Fruit fly (Drosophila melanogaster) whole organism, larva: ENCODE results near the gene Sirup.

Experiments
- noc ChIP-seq: fragments of 200-800 bp; sonication (Bioruptor generic); optimal IDR thresholded peaks from 3 replicates; lab custom pipeline; 2019; ENCODE audit warnings: missing biosample characterization, mild to moderate bottlenecking, missing genetic modification characterization, moderate library complexity

The Sirup gene

DNA sequence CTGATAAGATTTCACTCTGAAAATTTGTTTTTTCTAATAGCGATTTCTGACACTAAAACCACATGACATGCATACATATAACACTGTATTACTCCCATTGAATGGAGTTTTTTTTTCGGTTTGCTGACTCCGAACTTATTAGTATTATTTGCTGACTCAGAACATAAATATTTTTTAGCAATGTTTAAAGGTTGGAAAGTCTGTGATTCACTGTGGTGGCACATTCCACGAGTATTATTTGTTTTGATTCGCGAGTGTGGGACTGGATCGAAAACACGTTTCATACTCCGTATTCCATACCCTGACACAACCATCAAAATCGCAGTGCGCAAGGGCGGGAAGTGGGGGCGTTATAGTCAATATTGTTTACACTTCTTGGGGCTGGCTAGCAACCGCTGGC lies 6.0 kb upstream of the Sirup start:
- TF ChIP-seq noc, result no peak

DNA sequence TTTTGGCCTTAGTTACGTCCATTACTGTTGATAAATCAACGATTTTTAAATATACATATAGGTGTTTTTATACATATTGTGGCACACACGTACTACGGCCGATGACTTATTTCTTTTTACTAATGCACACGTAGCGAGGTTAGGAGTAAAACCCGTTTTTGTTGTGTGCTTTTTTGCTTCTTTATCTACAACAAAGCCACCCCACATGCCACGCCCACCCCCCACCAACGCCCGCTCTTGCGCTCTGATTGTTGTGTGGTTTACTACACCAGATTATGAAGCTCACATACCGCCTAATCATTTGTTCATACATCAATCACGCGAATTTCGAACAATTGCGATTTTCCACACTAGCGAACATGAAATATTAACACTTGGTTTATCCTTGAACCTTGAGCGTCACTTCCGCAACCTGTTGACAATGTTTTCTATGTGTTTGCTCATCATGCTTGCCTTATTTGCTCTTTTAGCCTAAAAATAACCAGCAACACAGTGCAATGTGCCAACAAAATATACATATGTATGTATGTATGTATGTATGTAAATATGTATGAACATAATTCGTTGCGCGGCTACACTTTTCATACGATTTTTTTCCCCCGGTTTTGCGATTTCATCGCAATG lies 5.5 kb upstream of the Sirup start:
- no peak for TF ChIP-seq noc

DNA sequence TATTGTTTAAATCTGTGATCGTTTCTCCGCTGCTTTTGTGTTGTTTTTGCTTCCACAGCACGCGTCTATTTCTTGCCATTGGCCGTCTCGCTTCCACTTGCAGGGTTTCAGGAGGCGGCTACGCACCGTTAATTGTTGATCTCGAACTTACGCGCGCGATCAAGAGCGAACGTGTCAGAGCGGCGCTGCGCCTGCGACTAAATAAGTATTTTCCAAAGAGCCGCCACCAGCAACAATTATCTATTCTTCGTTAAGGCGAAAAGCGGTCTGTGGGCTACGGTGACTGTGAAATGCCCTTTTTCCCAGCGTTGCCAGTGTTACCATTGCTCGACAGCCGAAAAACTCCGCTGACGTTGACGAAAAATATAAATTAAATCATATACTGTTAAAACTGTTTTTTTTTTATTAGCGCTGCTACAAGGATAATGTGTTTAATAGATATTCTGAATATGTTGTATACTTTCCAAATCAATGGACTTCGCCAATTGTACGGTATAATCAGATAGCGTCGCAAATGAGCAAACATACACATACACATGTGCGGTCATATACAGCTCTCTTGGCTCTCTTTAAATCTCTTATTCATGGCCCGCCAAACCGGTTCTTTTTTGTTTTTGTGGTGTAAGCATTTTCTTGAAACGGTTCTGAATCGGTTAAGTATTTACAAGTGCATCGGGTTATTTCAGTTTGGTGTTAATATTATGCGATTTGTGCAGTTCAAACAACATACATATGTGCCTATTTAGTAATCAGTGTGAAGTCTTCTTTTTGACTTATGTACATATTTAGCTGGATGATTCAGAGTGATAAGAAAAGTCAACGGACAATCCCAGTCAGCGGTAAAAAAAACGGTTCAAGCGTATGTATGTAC lies 4.5 kb upstream of the Sirup start, which contains the start of gene pes:
TSS of gene pes (minus strand) at position 201 of the 871 bp plus-strand sequence.
- peak; percentile 63 for TF ChIP-seq noc

DNA sequence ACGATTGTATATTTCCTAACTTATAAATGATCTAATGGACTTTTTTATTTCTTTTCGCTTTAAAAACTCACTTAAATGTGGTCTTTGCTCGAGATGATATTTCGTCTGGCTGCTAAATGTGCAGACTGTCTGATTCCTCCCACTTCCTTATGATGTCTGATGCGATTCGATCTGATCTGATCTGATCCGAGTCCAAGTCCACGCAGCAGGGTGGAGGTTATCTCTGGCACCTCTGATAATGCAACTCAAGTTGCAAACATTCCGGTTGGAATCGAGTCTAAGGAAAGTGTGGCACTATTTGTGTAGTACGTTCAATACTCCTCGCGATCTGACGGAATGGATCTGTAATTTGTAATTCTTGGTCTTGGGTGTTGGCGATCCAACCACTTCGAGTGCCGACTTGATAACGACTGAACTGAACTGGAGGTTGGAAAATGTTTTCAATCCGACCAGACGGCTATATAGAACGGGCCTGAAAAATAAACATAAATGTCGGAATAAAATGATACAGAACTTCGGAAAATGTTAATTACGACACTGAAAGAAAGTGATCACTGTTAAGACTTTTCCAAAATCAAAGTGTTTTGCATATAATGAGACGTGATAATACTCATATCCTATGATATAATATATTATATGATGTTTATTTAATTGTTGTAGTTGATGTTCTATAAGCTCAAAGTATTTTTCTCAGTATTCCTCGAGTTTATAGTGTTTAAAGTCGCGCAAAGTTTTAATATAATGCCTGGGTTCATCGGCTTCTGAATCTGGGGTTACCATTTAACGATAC lies 1.2 kb upstream of the Sirup start:
- TF ChIP-seq noc, result no peak

DNA sequence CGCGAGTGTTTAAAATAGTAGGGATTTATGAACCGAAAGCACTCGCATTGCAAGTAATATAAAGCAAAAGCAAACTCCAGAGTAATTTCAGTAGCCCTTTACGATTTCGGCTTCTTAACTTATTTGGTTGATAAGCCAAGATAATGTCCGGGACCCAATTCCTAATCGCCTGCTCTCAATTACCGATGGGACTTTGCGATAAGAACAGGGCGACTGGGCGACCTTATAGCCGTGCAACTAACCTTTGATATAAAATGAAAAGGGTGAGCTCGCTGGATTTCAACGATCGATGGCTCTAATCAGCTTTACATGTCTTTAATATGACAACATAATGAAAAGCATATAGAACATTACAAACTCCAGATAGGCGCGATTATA lies 600 bp upstream of the Sirup start, which contains the start of gene CG7227:
TSS of gene CG7227 (minus strand) at position 72 of the 378 bp plus-strand sequence.
- no peak for TF ChIP-seq noc

DNA sequence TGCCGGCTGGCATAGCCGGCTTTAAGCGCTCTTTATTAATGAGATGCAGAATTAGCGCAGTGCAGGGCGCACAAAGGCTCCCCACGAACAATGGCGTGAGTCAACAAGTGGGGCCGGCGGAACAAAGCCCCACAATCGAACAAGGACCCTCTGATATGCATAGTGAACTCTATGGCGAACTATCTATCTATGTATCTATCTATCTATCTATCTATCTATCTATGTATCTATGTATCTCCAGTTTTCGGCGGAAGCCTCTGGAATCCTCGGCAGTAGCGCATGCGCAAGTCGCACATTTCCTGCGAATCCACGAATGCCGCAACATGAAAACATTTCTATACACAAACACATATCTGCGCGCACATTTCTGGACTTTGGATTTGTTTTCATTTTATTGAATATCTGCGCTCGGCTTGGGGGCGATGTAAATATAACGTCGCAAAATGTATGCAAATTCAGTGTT lies 1.9 kb downstream of the Sirup start:
- peak; percentile 80 for TF ChIP-seq noc

DNA sequence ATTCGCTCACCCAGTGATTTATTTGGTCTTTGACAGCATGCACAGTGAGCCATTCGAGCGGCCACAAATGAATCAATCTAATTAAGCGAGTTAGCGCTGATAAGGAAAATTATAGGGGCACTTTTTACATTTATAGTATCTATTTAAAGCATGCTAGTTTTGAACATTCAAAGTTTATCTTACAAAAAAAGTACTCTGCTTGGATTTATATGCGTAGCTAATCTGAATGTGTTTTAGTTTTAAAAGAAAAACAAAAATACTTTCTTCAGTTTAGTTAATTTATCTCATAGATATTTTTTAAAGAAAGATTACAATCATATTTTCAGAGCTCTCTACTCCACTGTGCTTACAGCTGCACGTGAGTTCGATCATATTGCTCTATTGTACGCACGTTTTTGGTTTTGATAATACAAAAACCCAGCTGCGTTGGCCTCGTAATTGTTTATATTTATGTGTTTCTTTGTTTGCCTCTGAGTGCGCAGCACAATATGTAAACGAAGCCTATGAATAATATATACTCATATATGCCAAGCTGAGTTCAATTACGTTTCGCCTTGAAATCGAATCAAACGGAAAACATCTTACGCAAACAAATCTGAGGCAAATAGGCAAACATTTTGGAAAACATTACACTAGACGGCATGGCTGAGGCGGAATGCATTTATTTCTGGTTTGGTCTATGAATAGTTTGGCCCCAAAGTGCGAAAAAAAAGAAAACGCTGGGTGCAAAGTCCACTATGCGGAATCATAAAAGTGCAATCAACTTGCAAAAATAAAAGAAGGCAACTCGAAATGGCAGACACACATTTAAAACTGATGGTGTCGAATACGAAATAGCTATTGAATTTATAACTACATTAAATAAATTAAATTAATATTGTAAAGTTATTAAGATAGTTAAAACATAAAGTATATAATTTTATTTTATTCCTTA lies 3.3 kb downstream of the Sirup start:
- TF ChIP-seq noc, result peak; percentile 75

DNA sequence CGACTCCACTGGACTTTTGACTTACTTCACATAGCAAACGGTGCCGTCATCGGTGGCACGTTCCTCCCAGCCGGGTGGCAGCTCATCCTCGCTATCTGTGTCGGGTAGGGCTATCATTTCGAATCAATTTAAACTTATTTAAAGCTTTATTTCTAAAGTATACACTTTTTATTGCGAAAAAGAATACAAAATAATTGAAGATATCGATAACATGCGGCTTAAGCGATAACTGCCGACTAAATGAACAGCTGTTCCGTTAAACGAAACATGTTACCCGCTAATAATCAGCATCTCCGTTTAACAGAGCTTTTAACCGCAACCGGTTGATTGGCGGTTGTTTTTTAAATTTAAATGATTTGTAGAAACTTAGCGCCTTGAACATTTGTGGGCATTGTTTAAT lies 5.4 kb downstream of the Sirup start, which contains the start of gene Wwox:
TSS of gene Wwox (minus strand) at position 215 of the 400 bp plus-strand sequence.
- no peak for TF ChIP-seq noc

DNA sequence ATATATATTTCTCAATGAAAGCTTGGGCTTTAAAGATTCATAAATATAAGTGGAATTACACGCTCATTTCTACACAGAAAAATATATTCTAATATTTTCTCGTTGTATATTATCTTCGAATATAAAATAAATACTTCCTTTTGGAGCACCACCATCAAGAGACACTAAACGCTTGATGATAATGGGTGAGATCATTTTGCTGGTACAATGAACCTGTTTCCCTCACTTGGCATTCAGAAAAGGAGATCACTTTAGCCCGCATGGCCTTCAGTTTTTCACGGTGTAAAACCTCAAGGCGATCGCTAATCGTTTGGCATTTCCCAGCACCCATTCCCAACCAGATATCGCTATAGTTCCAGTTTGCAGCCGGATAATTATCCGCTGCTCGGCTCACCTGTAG lies 7.4 kb downstream of the Sirup start:
- no peak for TF ChIP-seq noc

DNA sequence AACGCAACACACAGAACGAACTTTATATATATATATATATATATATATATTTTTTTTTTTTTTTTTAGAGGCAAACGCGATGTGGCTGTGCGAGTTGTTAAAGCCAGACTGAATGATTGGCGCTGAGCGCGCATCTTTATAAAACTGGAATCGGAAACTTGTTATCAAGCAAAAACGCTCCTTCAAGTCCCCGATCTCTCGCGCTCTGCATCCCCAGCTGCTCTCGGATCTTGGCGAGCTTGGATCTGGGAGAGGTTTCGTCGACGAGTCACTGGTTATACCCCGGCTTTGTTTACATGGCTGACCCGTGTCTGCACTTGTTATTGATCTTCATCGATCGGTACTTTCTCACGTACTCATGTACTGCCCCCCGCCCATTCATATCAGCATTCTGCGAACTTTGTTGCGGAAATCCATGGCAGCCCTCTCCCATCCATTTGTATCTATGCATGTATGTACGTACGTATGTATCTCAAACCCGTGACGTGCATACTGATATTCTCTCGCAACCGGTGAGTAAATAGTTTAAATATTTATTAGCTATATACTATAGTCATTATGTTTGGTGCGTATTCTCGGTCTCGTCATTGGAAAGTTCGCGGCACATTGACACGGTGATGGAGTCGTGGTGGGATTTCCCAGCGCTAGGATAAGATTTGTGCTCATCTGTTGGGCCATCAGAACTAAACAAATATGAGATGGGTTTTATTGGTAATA lies 8.6 kb downstream of the Sirup start, which contains the start of gene Spn28Dc:
TSS of gene Spn28Dc (minus strand) at position 51 of the 717 bp plus-strand sequence.
- no peak for TF ChIP-seq noc

DNA sequence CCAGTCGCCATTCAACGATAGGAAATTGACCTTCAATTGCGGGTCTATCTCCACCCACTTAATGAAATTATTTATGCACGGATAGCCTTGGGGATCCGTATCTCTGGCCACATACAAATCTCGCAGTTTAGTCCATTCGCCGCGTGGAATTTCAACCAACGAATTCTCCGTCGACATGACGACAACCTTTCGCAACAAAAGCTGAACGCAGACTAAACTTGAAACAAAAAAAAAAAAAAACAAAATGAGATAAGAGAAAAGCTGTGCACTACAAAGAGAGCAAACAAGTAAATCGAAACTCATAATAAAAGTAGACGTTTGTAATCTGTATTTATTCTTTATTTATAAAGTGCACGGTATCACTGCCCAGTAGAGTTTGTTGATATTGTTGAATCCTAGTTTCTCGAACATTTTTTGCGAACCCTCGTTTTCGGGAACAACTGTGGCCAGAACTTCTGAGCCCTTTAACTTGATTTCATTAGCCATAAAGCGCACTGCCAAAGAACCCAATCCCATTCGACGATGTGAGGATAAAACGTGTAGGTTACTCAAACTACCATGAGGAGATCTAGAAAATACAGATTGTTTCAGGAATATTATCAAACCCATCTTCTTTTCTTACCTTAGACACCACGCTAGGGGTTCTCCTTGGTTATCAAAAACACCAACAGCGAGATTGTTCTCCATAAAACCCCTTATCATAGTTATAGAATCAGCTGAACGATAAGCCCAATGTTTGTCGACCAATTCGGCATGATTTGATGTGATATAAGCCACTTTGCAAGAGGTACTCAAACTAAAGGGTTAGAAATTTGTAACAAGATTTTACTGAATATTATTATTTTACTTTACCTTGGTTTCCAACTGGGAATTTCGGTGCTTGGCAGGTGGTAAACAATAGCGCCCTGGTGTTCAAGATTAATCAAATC lies 10.9 kb downstream of the Sirup start, which contains the start of gene CG12560:
TSS of gene CG12560 (minus strand) at position 195 of the 929 bp plus-strand sequence.
- no peak for TF ChIP-seq noc

DNA sequence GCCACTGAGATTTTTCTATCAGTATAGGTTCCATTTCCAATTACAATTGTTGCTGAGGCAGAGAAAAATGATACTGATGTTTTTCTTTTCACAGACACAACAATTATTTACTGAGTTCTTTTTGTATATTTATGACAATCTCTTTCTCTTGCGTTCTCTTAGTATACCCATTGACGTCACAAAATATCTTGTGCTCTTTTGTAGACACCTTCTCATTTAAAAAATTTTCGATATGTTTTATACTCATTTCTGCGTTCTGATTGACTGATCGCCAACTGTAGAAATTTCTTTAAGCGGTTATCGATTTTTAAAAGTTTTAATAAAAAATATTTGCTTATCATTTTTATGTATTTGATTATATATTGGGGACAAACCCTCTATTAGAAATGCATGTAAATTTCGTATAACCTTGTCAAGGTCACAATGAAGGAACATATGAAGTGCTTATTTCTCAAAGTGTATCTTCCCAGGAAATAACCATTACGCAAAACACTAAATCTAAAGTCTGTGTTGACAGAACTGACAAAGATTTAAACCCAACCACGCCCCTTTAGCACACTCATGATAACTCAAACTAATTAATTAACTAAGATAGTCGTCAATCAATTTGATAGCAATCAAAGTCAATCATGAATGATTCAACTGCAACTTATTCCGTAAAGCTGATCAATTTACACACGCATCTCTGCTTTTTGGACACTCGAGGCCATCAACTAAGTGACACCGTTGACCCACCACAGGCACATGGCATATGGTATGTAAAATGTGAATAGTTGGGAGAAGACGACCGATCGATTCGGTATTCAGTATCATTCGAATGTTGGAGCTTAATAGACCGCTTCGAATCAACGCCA lies 12.2 kb downstream of the Sirup start, which contains the start of the genes Glyat and Tg:
TSS of gene Glyat (minus strand) at position 51 of the 854 bp plus-strand sequence.
TSS of gene Tg (plus strand) at position 804 of the 854 bp plus-strand sequence.
- no peak for TF ChIP-seq noc
